Worm (Caenorhabditis elegans): ENCODE measurements around the gene math-44.

ce11 chrII:2028712-2029111 is 39.6 kb downstream of the math-44 start, which contains the start of gene bath-1:
- TF ChIP-seq T22C8.4 (GFP tag; IDR thresholded peaks at IDR 0.05) (no peak), ztf-29 (GFP tag; IDR thresholded peaks at IDR 0.05) (no peak), ref-1 (GFP tag; conservative IDR thresholded peaks at IDR 0.05) (no peak), tab-1 (GFP tag; IDR thresholded peaks at IDR 0.05) (no peak), klf-2 (GFP tag; conservative IDR thresholded peaks at IDR 0.05) (no peak), flt-1 (GFP tag; IDR thresholded peaks at IDR 0.05) (no peak)
